Worm (Caenorhabditis elegans): ENCODE measurements around the gene F52D10.2.

The F52D10.2 gene

ce11 chrX:11605766-11606490 lies 14.4 kb upstream of the F52D10.2 start:
- TF ChIP-seq nhr-43 (tag; optimal IDR thresholded peaks at IDR 0.05; ENCODE audit: poor library complexity, severe bottlenecking) = peak; percentile 79
- TF ChIP-seq nhr-77 (tag; optimal IDR thresholded peaks at IDR 0.05) = peak; percentile 82
- TF ChIP-seq pha-4 (tag; optimal IDR thresholded peaks at IDR 0.05) = peak; percentile 63
- TF ChIP-seq mdl-1 (tag; optimal IDR thresholded peaks at IDR 0.05) = peak; percentile 8
- TF ChIP-seq nfya-1 (tag; optimal IDR thresholded peaks at IDR 0.05; ENCODE audit: insufficient read depth) = peak; percentile 66
- TF ChIP-seq aly-2 (tag; optimal IDR thresholded peaks at IDR 0.05) = peak; percentile 34
- peak; percentile 43 for TF ChIP-seq mml-1 (tag; optimal IDR thresholded peaks at IDR 0.05)
- TF ChIP-seq egl-27 (tag; optimal IDR thresholded peaks at IDR 0.05) = no peak
- TF ChIP-seq zag-1 (tag; optimal IDR thresholded peaks at IDR 0.05) = peak; percentile 76
- peak; percentile 74 for TF ChIP-seq ceh-82 (tag; optimal IDR thresholded peaks at IDR 0.05)
- peak; percentile 82 for TF ChIP-seq R02D3.7 (tag; optimal IDR thresholded peaks at IDR 0.05)
- TF ChIP-seq fos-1 (tag; optimal IDR thresholded peaks at IDR 0.05) = peak; percentile 81
- peak; percentile 41 for TF ChIP-seq ZK546.5 (tag; optimal IDR thresholded peaks at IDR 0.05)
- TF ChIP-seq ama-1 (optimal IDR thresholded peaks at IDR 0.05) = no peak
- TF ChIP-seq ceh-9 (tag; optimal IDR thresholded peaks at IDR 0.05) = peak; percentile 79
- peak; percentile 6 for TF ChIP-seq nhr-12 (tag; optimal IDR thresholded peaks at IDR 0.05)
- no peak for TF ChIP-seq ceh-16 (tag; optimal IDR thresholded peaks at IDR 0.05)
- TF ChIP-seq sea-2 (GFP tag; optimal IDR thresholded peaks at IDR 0.05) = peak; percentile 99
- TF ChIP-seq lin-15B (tag; optimal IDR thresholded peaks at IDR 0.05) = peak; percentile 32
- peak; percentile 93 for TF ChIP-seq tbx-2 (tag; optimal IDR thresholded peaks at IDR 0.05)
- no peak for TF ChIP-seq fkh-2 (tag; optimal IDR thresholded peaks at IDR 0.05)
- peak; percentile 72 for TF ChIP-seq nhr-25 (tag; optimal IDR thresholded peaks at IDR 0.05)
- TF ChIP-seq unc-62 (GFP tag; optimal IDR thresholded peaks at IDR 0.05) = no peak
- peak; percentile 93 for TF ChIP-seq nhr-11 (tag; optimal IDR thresholded peaks at IDR 0.05)
- peak; percentile 45 for TF ChIP-seq egl-5 (tag; optimal IDR thresholded peaks at IDR 0.05)
- no peak for TF ChIP-seq unc-39 (tag; optimal IDR thresholded peaks at IDR 0.05)
- peak; percentile 37 for TF ChIP-seq fkh-10 (GFP tag; optimal IDR thresholded peaks at IDR 0.05)
- TF ChIP-seq ceh-28 (tag; optimal IDR thresholded peaks at IDR 0.05) = peak; percentile 78
- TF ChIP-seq elt-1 (tag; optimal IDR thresholded peaks at IDR 0.05) = peak; percentile 74
- peak; percentile 84 for TF ChIP-seq jun-1 (tag; optimal IDR thresholded peaks at IDR 0.05)
- peak; percentile 23 for TF ChIP-seq nhr-67 (tag; optimal IDR thresholded peaks at IDR 0.05)
- TF ChIP-seq ztf-11 (tag; optimal IDR thresholded peaks at IDR 0.05) = peak; percentile 10
- peak; percentile 86 for TF ChIP-seq nhr-23 (tag; optimal IDR thresholded peaks at IDR 0.05)
- TF ChIP-seq nhr-28 (tag; optimal IDR thresholded peaks at IDR 0.05) = no peak
- peak; percentile 90 for TF ChIP-seq elt-2 (tag; optimal IDR thresholded peaks at IDR 0.05)
- peak in 1 of 3 experiments; percentile 95 for TF ChIP-seq elt-3 (tag; optimal IDR thresholded peaks at IDR 0.05)
- no peak for TF ChIP-seq skn-1 (tag; optimal IDR thresholded peaks at IDR 0.05)
- peak; percentile 59 for TF ChIP-seq daf-12 (tag; optimal IDR thresholded peaks at IDR 0.05)
- peak; percentile 72 for TF ChIP-seq hmg-11 (tag; optimal IDR thresholded peaks at IDR 0.05)
- TF ChIP-seq lsy-12 (tag; optimal IDR thresholded peaks at IDR 0.05) = peak; percentile 96
- TF ChIP-seq lin-39 (tag; optimal IDR thresholded peaks at IDR 0.05) = peak; percentile 72
- peak; percentile 86 for TF ChIP-seq ztf-4 (tag; optimal IDR thresholded peaks at IDR 0.05)
- peak; percentile 58 for TF ChIP-seq pqm-1 (tag; optimal IDR thresholded peaks at IDR 0.05)
- no peak for TF ChIP-seq nhr-237 (tag; optimal IDR thresholded peaks at IDR 0.05)
- peak; percentile 87 to 93 for TF ChIP-seq eor-1 (tag; optimal IDR thresholded peaks at IDR 0.05)
- peak; percentile 84 for TF ChIP-seq nhr-76 (tag; optimal IDR thresholded peaks at IDR 0.05)
- TF ChIP-seq snpc-4 (tag; optimal IDR thresholded peaks at IDR 0.05) = peak; percentile 61

Data from whole organism, L3 larva.